Fruit fly (Drosophila melanogaster) whole organism, embryonic: ENCODE results near the gene CG15741.
A peak's percentile ranks its signal among the peaks of the same experiment; 100 is the strongest.

ENCODE experiments used
- Asciz ChIP-seq: fragments of 200-800 bp; sonication (Bioruptor generic); optimal IDR thresholded peaks from 2 replicates; lab custom pipeline; 2017; ENCODE audit warnings: missing biosample characterization, mild to moderate bottlenecking, missing genetic modification characterization, missing genetic modification reagents
- Awh ChIP-seq: fragments of 200-800 bp; sonication (Bioruptor generic); IDR thresholded peaks from 2 replicates; pipeline ENCODE4, ENCODE4 v1.3.6; 2022; ENCODE audit warnings: missing biosample characterization, missing genetic modification characterization
- CG10431 ChIP-seq: fragments of 200-800 bp; sonication (Bioruptor generic); optimal IDR thresholded peaks from 3 replicates; lab custom pipeline; 2018; ENCODE audit warnings: missing biosample characterization, mild to moderate bottlenecking, missing genetic modification characterization
- CG12071 ChIP-seq: fragments of 200-800 bp; sonication (Bioruptor generic); optimal IDR thresholded peaks from 3 replicates; lab custom pipeline; 2018; ENCODE audit warnings: missing biosample characterization, mild to moderate bottlenecking, missing genetic modification characterization
- CG12299 ChIP-seq: fragments of 200-800 bp; sonication (Bioruptor generic); optimal IDR thresholded peaks from 2 replicates; lab custom pipeline; 2018; ENCODE audit warnings: missing biosample characterization, mild to moderate bottlenecking, missing genetic modification characterization
- CG12942 ChIP-seq: fragments of 200-800 bp; sonication (Bioruptor generic); optimal IDR thresholded peaks from 3 replicates; lab custom pipeline; 2016; ENCODE audit warnings: missing biosample characterization, missing genetic modification characterization
- CG16815 ChIP-seq: fragments of 200-800 bp; sonication (Bioruptor generic); optimal IDR thresholded peaks from 3 replicates; lab custom pipeline; 2017; ENCODE audit warnings: missing biosample characterization, mild to moderate bottlenecking, missing genetic modification characterization
- CG1792 ChIP-seq: fragments of 200-800 bp; sonication (Bioruptor generic); optimal IDR thresholded peaks from 2 replicates; lab custom pipeline; 2016; ENCODE audit warnings: missing biosample characterization, missing genetic modification characterization
- CG2199 ChIP-seq: fragments of 200-800 bp; sonication (Bioruptor generic); IDR thresholded peaks from 3 replicates; pipeline ENCODE4 v1.3.6; 2022; ENCODE audit warnings: missing biosample characterization, missing genetic modification characterization
- CG2712 ChIP-seq: fragments of 200-800 bp; optimal IDR thresholded peaks from 3 replicates; lab custom pipeline; 2019; ENCODE audit warnings: missing biosample characterization, mild to moderate bottlenecking, missing genetic modification characterization, moderate library complexity
- CG30403 ChIP-seq: fragments of 200-800 bp; sonication (Bioruptor generic); optimal IDR thresholded peaks from 3 replicates; lab custom pipeline; 2016; ENCODE audit warnings: missing biosample characterization, missing genetic modification characterization
- CG4404 ChIP-seq: fragments of 200-800 bp; sonication (Bioruptor generic); IDR thresholded peaks from 2 replicates; pipeline ENCODE4 v1.3.6; 2022; ENCODE audit warnings: missing biosample characterization, missing genetic modification characterization
- CG6254 ChIP-seq: fragments of 200-800 bp; sonication (Bioruptor generic); optimal IDR thresholded peaks from 3 replicates; lab custom pipeline; 2017; ENCODE audit warnings: mild to moderate bottlenecking, missing biosample characterization, missing genetic modification reagents, missing genetic modification characterization
- CG7928 ChIP-seq: fragments of 200-800 bp; sonication (Bioruptor generic); optimal IDR thresholded peaks from 2 replicates; lab custom pipeline; 2017; ENCODE audit warnings: missing biosample characterization, mild to moderate bottlenecking, missing genetic modification characterization
- CG7963 ChIP-seq: fragments of 200-800 bp; sonication (Bioruptor generic); IDR thresholded peaks from 3 replicates; pipeline ENCODE4 v1.3.6; 2022; ENCODE audit warnings: missing biosample characterization, missing genetic modification characterization; ENCODE audit not compliant: partially characterized antibody
- CG9609 ChIP-seq: fragments of 200-800 bp; sonication (Bioruptor generic); optimal IDR thresholded peaks from 3 replicates; lab custom pipeline; 2016; ENCODE audit warnings: missing biosample characterization, missing genetic modification characterization
- CG9817 ChIP-seq: fragments of 200-800 bp; sonication (Bioruptor generic); optimal IDR thresholded peaks from 2 replicates; lab custom pipeline; 2018; ENCODE audit warnings: missing biosample characterization, mild to moderate bottlenecking, missing genetic modification characterization, moderate library complexity
- Dbx ChIP-seq: fragments of 200-800 bp; sonication (Bioruptor generic); IDR thresholded peaks from 3 replicates; pipeline ENCODE4 v1.3.6; 2022; ENCODE audit warnings: missing biosample characterization, missing genetic modification characterization
- Dref ChIP-seq: fragments of 200-800 bp; sonication (Bioruptor generic); IDR thresholded peaks from 2 replicates; pipeline ENCODE4 v1.3.6; 2022; ENCODE audit warnings: missing biosample characterization, missing genetic modification characterization
- Fer2 ChIP-seq: fragments of 200-800 bp; sonication (Bioruptor generic); optimal IDR thresholded peaks from 2 replicates; lab custom pipeline; 2018; ENCODE audit warnings: missing biosample characterization, mild to moderate bottlenecking, missing genetic modification characterization, moderate library complexity
- H15 ChIP-seq: fragments of 200-800 bp; sonication (Bioruptor generic); IDR thresholded peaks from 3 replicates; pipeline ENCODE4 v1.3.6; 2022; ENCODE audit warnings: missing biosample characterization, missing genetic modification characterization
- Hand ChIP-seq: fragments of 200-800 bp; sonication (Bioruptor generic); optimal IDR thresholded peaks from 2 replicates; lab custom pipeline; 2017; ENCODE audit warnings: mild to moderate bottlenecking, missing biosample characterization, missing genetic modification reagents, missing genetic modification characterization
- Hmr ChIP-seq: fragments of 200-800 bp; sonication (Bioruptor generic); optimal IDR thresholded peaks from 3 replicates; lab custom pipeline; 2017; ENCODE audit warnings: mild to moderate bottlenecking, missing biosample characterization, missing genetic modification reagents, missing genetic modification characterization
- Hr39 ChIP-seq: fragments of >200 bp; optimal IDR thresholded peaks from 2 replicates; lab custom pipeline; 2017
- Max ChIP-seq: fragments of 200-800 bp; sonication (Bioruptor generic); optimal IDR thresholded peaks from 2 replicates; lab custom pipeline; 2016; ENCODE audit warnings: missing biosample characterization, mild to moderate bottlenecking, missing genetic modification characterization
- Neu2 ChIP-seq: fragments of 200-800 bp; sonication (Bioruptor generic); optimal IDR thresholded peaks from 3 replicates; lab custom pipeline; 2016; ENCODE audit warnings: missing biosample characterization, missing genetic modification characterization, borderline replicate concordance
- Opbp ChIP-seq: fragments of 200-800 bp; sonication (Bioruptor generic); IDR thresholded peaks from 3 replicates; pipeline ENCODE4 v1.3.6; 2022; ENCODE audit warnings: missing biosample characterization, missing genetic modification characterization; ENCODE audit not compliant: partially characterized antibody
- Ravus ChIP-seq: fragments of 200-800 bp; sonication (Bioruptor generic); IDR thresholded peaks from 2 replicates; pipeline ENCODE4 v1.3.6; 2022; ENCODE audit warnings: missing biosample characterization, missing genetic modification characterization
- Ssrp ChIP-seq: fragments of 200-800 bp; sonication (Bioruptor generic); optimal IDR thresholded peaks from 2 replicates; lab custom pipeline; 2018; ENCODE audit warnings: missing biosample characterization, mild to moderate bottlenecking, missing genetic modification characterization, moderate library complexity
- bowl ChIP-seq: fragments of 200-800 bp; sonication (Bioruptor generic); IDR thresholded peaks from 2 replicates; pipeline ENCODE4 v1.3.6; 2022; ENCODE audit warnings: missing biosample characterization, missing genetic modification characterization
- dan ChIP-seq: fragments of 200-800 bp; sonication (Bioruptor generic); IDR thresholded peaks from 2 replicates; pipeline ENCODE4 v1.3.6; 2022; ENCODE audit warnings: missing biosample characterization, missing genetic modification characterization
- dmrt99B ChIP-seq: fragments of 200-800 bp; sonication (Bioruptor generic); optimal IDR thresholded peaks from 2 replicates; lab custom pipeline; 2018; ENCODE audit warnings: missing biosample characterization, mild to moderate bottlenecking, missing genetic modification characterization, moderate library complexity
- en ChIP-seq: fragments of 200-800 bp; sonication (Bioruptor generic); optimal IDR thresholded peaks from 2 replicates; lab custom pipeline; 2016; ENCODE audit warnings: missing biosample characterization, missing genetic modification characterization
- fd64A ChIP-seq: fragments of 200-800 bp; sonication (Bioruptor generic); optimal IDR thresholded peaks from 3 replicates; lab custom pipeline; 2018; ENCODE audit warnings: missing biosample characterization, mild to moderate bottlenecking, missing genetic modification characterization
- hkb ChIP-seq, 2 experiments: fragments of 200-800 bp in 1 of 2; fragments of >200 bp in 1 of 2; sonication (Bioruptor generic) in 1 of 2; IDR thresholded peaks in 1 of 2; optimal IDR thresholded peaks in 1 of 2; 2 replicates each; pipeline versions ENCODE4 v1.3.6 to Lab custom; 2017 to 2022; ENCODE audit warnings: missing biosample characterization in 1 of 2, missing genetic modification characterization in 1 of 2
- jumu ChIP-seq: fragments of 200-800 bp; sonication (Bioruptor generic); optimal IDR thresholded peaks from 3 replicates; lab custom pipeline; 2016; ENCODE audit warnings: missing biosample characterization, missing genetic modification characterization
- kay ChIP-seq: fragments of 200-800 bp; sonication (Bioruptor generic); optimal IDR thresholded peaks from 2 replicates; lab custom pipeline; 2016; ENCODE audit warnings: missing biosample characterization, missing genetic modification characterization
- nau ChIP-seq: fragments of 200-800 bp; sonication (Bioruptor generic); optimal IDR thresholded peaks from 3 replicates; lab custom pipeline; 2017; ENCODE audit warnings: missing biosample characterization, mild to moderate bottlenecking, missing genetic modification characterization, missing genetic modification reagents
- nerfin-2 ChIP-seq: fragments of 200-800 bp; sonication (Bioruptor generic); IDR thresholded peaks from 2 replicates; pipeline ENCODE4 v1.3.6; 2022; ENCODE audit warnings: missing biosample characterization, missing genetic modification characterization; ENCODE audit not compliant: partially characterized antibody
- p53 ChIP-seq: fragments of 200-800 bp; sonication (Bioruptor generic); optimal IDR thresholded peaks from 2 replicates; lab custom pipeline; 2016; ENCODE audit warnings: missing biosample characterization, missing genetic modification characterization
- pan ChIP-seq, 4 experiments: fragments of >200 bp in 3 of 4; fragments of 200-800 bp in 1 of 4; sonication (Bioruptor generic) in 1 of 4; optimal IDR thresholded peaks in 3 of 4; IDR thresholded peaks in 1 of 4; 2 replicates each; pipeline versions ENCODE4 v1.3.6 to Lab custom; 2017 to 2022; ENCODE audit warnings: missing biosample characterization in 2 of 4, missing genetic modification characterization in 2 of 4, mixed read lengths in 1 of 4
- repo ChIP-seq: fragments of 200-800 bp; sonication (Bioruptor generic); optimal IDR thresholded peaks from 2 replicates; lab custom pipeline; 2016; ENCODE audit warnings: missing biosample characterization, missing genetic modification characterization
- sc ChIP-seq, 3 experiments: fragments of >200 bp in 2 of 3; fragments of 200-800 bp in 1 of 3; sonication (Bioruptor generic) in 1 of 3; optimal IDR thresholded peaks; 2 replicates in 2 of 3; 3 replicates in 1 of 3; lab custom pipeline; 2017; ENCODE audit warnings: mild to moderate bottlenecking in 1 of 3, missing biosample characterization in 1 of 3, missing genetic modification characterization in 1 of 3, missing genetic modification reagents in 1 of 3
- slou ChIP-seq: fragments of 200-800 bp; sonication (Bioruptor generic); optimal IDR thresholded peaks from 3 replicates; lab custom pipeline; 2016; ENCODE audit warnings: missing biosample characterization, missing genetic modification characterization
- so ChIP-seq: fragments of 200-800 bp; sonication (Bioruptor generic); IDR thresholded peaks from 3 replicates; pipeline ENCODE4 v1.3.6; 2022; ENCODE audit warnings: missing biosample characterization, missing genetic modification characterization
- sr ChIP-seq: fragments of 200-800 bp; sonication (Bioruptor generic); IDR thresholded peaks from 3 replicates; pipeline ENCODE4 v1.3.6; 2022; ENCODE audit warnings: missing biosample characterization, missing genetic modification characterization
- tap ChIP-seq: fragments of 200-800 bp; optimal IDR thresholded peaks from 3 replicates; lab custom pipeline; 2019; ENCODE audit warnings: missing biosample characterization, mild to moderate bottlenecking, missing genetic modification characterization, moderate library complexity
- tgo ChIP-seq: fragments of 200-800 bp; sonication (Bioruptor generic); IDR thresholded peaks from 3 replicates; pipeline ENCODE4 v1.3.6; 2022; ENCODE audit warnings: missing biosample characterization, missing genetic modification characterization
- z ChIP-seq: fragments of 200-800 bp; sonication (Bioruptor generic); IDR thresholded peaks from 3 replicates; pipeline ENCODE4 v1.3.6; 2022; ENCODE audit warnings: missing biosample characterization, missing genetic modification characterization
- zf30C ChIP-seq: fragments of 200-800 bp; sonication (Bioruptor generic); optimal IDR thresholded peaks from 3 replicates; lab custom pipeline; 2018; ENCODE audit warnings: missing biosample characterization, mild to moderate bottlenecking, missing genetic modification characterization

The CG15741 gene

DNA sequence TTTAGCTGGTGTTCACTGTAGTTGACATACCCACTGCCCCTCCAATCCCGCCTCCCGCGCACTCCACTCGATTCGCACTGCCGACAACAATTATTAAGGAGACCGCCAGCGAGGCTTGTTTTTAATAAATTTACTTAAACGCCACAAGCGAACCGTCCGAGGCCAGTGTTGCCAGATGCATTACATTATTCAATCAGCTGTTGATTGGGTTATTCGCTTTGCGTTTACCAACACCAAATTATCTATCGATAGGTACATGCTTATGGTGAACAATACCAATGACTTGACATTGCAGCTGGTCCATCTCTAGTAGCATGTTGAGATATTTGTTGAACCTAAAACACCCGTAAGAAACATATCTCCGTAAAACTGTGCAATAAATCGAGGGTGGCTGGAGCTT is 49.1 kb upstream of the CG15741 start, which contains the start of the genes CG10353 and SelG (continued):
- peak; percentile 32 for TF ChIP-seq Hmr (GFP tag; lab: Kevin White, UChicago)
- no peak for TF ChIP-seq dmrt99B (tag; lab: Kevin White, UChicago)
- TF ChIP-seq Ravus = no peak
- TF ChIP-seq slou (GFP tag; lab: Kevin White, UChicago) = no peak
- TF ChIP-seq z = no peak
- TF ChIP-seq sc (optimal IDR thresholded peaks at IDR 0.05; lab: Kevin White, UChicago) = no peak
- no peak for TF ChIP-seq sc (GFP tag; optimal IDR thresholded peaks at IDR 0.05; lab: Kevin White, UChicago)
- TF ChIP-seq H15 (GFP tag; lab: Robert Waterston, UW) = no peak
- no peak for TF ChIP-seq Fer2
- TF ChIP-seq Awh (GFP tag; lab: Robert Waterston, UW) = no peak
- no peak for TF ChIP-seq CG9817
- no peak for TF ChIP-seq en (GFP tag; lab: Kevin White, UChicago)
- TF ChIP-seq Max = peak; percentile 49
- TF ChIP-seq Dbx (GFP tag; lab: Robert Waterston, UW) = no peak
- TF ChIP-seq CG12942 = peak; percentile 36
- no peak for TF ChIP-seq Neu2
- no peak for TF ChIP-seq bowl (GFP tag; lab: Robert Waterston, UW)
- TF ChIP-seq CG2199 (GFP tag; lab: Robert Waterston, UW) = peak; percentile 28; the same call in 1 of the 3 replicates
- peak; percentile 24 for TF ChIP-seq CG1792 (GFP tag; lab: Kevin White, UChicago)
- peak; percentile 19 for TF ChIP-seq CG30403
- TF ChIP-seq Dref (GFP tag; lab: Robert Waterston, UW) = peak; percentile 77
- TF ChIP-seq so = no peak
- TF ChIP-seq dan = no peak
- peak; percentile 63; the same call in 2 of the 3 replicates for TF ChIP-seq CG7963 (GFP tag; lab: Robert Waterston, UW)
- peak; percentile 61 for TF ChIP-seq CG2712 (tag; lab: Kevin White, UChicago)
- no peak for TF ChIP-seq kay (GFP tag; lab: Kevin White, UChicago)
- TF ChIP-seq CG6254 = no peak
- no peak for TF ChIP-seq CG12299 (tag; lab: Kevin White, UChicago)
- no peak for TF ChIP-seq CG4404 (GFP tag; lab: Robert Waterston, UW)
- TF ChIP-seq Hand (GFP tag; lab: Kevin White, UChicago) = no peak
- no peak for TF ChIP-seq sr (GFP tag; lab: Robert Waterston, UW)
- TF ChIP-seq zf30C (GFP tag; lab: Kevin White, UChicago) = no peak
- TF ChIP-seq jumu = peak; percentile 36
- TF ChIP-seq CG10431 = no peak
- TF ChIP-seq Ssrp (tag; lab: Kevin White, UChicago) = no peak
- peak; percentile 89 for TF ChIP-seq Opbp (GFP tag; lab: Robert Waterston, UW)
- TF ChIP-seq fd64A (GFP tag; lab: Kevin White, UChicago) = no peak
- no peak for TF ChIP-seq nau (GFP tag; lab: Kevin White, UChicago)
- no peak for TF ChIP-seq pan (optimal IDR thresholded peaks at IDR 0.05; lab: Kevin White, UChicago)
- TF ChIP-seq pan (GFP tag; optimal IDR thresholded peaks at IDR 0.05 in 1 of 2, IDR thresholded peaks at IDR 0.05 in 1 of 2) = peak in 1 of 2 experiments; percentile 21
- no peak for TF ChIP-seq hkb (optimal IDR thresholded peaks at IDR 0.05; lab: Kevin White, UChicago)
- TF ChIP-seq hkb (GFP tag; IDR thresholded peaks at IDR 0.05; lab: Robert Waterston, UW) = no peak
- TF ChIP-seq Asciz (GFP tag; lab: Kevin White, UChicago) = no peak
- TF ChIP-seq CG9609 = peak; percentile 28
- TF ChIP-seq CG12071 (GFP tag; lab: Kevin White, UChicago) = no peak
- no peak for TF ChIP-seq CG7928 (GFP tag; lab: Kevin White, UChicago)
- peak; percentile 20; the same call in 1 of the 3 replicates for TF ChIP-seq tgo (GFP tag; lab: Robert Waterston, UW)
- TF ChIP-seq repo (GFP tag; lab: Kevin White, UChicago) = peak; percentile 38
- TF ChIP-seq nerfin-2 (GFP tag; lab: Robert Waterston, UW) = peak; percentile 56; the same call in 1 of the 2 replicates
- TF ChIP-seq p53 = peak; percentile 27
- no peak for TF ChIP-seq CG16815 (GFP tag; lab: Kevin White, UChicago)
- TF ChIP-seq tap (tag; lab: Kevin White, UChicago) = no peak
- no peak for TF ChIP-seq Hr39
